Fruit fly (Drosophila melanogaster) whole organism, prepupa: ENCODE results near the gene sba.

ENCODE experiments used
- CG3919 ChIP-seq: fragments of 200-800 bp; sonication (Bioruptor generic); optimal IDR thresholded peaks from 3 replicates; lab custom pipeline; 2016; ENCODE audit warnings: missing biosample characterization, missing genetic modification characterization
- CG8119 ChIP-seq: fragments of 200-800 bp; sonication (Bioruptor generic); IDR thresholded peaks from 3 replicates; pipeline ENCODE4 v1.3.6; 2022; ENCODE audit warnings: missing biosample characterization, missing genetic modification characterization
- CG9139 ChIP-seq: fragments of 200-800 bp; sonication (Bioruptor generic); optimal IDR thresholded peaks from 3 replicates; lab custom pipeline; 2017; ENCODE audit warnings: missing biosample characterization, mild to moderate bottlenecking, missing genetic modification characterization
- OdsH ChIP-seq: fragments of 200-800 bp; sonication (Bioruptor generic); optimal IDR thresholded peaks from 3 replicates; lab custom pipeline; 2016; ENCODE audit warnings: missing biosample characterization, missing genetic modification characterization
- fkh ChIP-seq: fragments of 200-800 bp; sonication (Bioruptor generic); optimal IDR thresholded peaks from 3 replicates; lab custom pipeline; 2017; ENCODE audit warnings: missing biosample characterization, mild to moderate bottlenecking, missing genetic modification characterization, moderate library complexity

- TF ChIP-seq CG9139 (no peak), OdsH (GFP tag; lab: Kevin White, UChicago) (peak; percentile 27), CG3919 (GFP tag; lab: Kevin White, UChicago) (peak; percentile 23), fkh (GFP tag; lab: Kevin White, UChicago) (peak; percentile 29), CG8119 (peak; percentile 57; the same call in 2 of the 3 replicates)
Measured at dm6 chr3R:23941643-23942424, 19.1 kb upstream of the sba start.
